Fruit fly (Drosophila melanogaster): Measurements from ENCODE around the gene toc.

The toc gene

DNA sequence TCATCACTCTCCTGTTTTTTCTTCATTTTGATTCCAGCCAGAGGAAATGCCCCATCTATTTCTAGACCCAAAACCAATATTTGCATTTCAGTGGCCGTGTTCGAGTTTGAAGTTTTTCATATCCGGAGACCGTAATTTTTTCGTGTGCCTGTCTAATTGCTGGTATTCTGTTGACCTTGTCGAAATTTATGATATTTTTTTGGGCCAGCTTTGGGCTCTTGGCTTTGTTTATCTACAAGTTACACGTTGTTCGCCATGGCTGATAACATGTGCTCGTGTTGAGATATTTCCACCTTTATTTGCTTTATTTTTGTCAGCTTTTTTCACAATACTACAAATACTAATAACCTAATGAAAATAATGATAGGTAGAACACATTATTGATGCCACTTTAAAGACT is 22.8 kb downstream of the toc start (continued):
- no peak for TF ChIP-seq so (GFP tag; IDR thresholded peaks at IDR 0.05)
- TF ChIP-seq CG10366 (GFP tag; IDR thresholded peaks at IDR 0.05) = no peak
- no peak for TF ChIP-seq CG6791 (GFP tag; IDR thresholded peaks at IDR 0.05; ENCODE audit: partially characterized antibody)
- no peak for TF ChIP-seq trh (GFP tag; optimal IDR thresholded peaks at IDR 0.05)
- no peak for TF ChIP-seq CG6765 (GFP tag; optimal IDR thresholded peaks at IDR 0.05)
- TF ChIP-seq Jarid2 (GFP tag; optimal IDR thresholded peaks at IDR 0.05) = no peak
- no peak for TF ChIP-seq CG12155 (GFP tag; optimal IDR thresholded peaks at IDR 0.05)
- TF ChIP-seq tx (GFP tag; optimal IDR thresholded peaks at IDR 0.05) = no peak
- no peak for TF ChIP-seq CG17186 (GFP tag; optimal IDR thresholded peaks at IDR 0.05)
- no peak for TF ChIP-seq dysf (GFP tag; IDR thresholded peaks at IDR 0.05)
- peak; percentile 16 for TF ChIP-seq dmrt99B (tag; optimal IDR thresholded peaks at IDR 0.05)
- TF ChIP-seq CG10431 (GFP tag; optimal IDR thresholded peaks at IDR 0.05) = no peak
- peak; percentile 5 for TF ChIP-seq Bdp1 (GFP tag; optimal IDR thresholded peaks at IDR 0.05)
- no peak for TF ChIP-seq Xrp1 (GFP tag; IDR thresholded peaks at IDR 0.05)
- no peak for TF ChIP-seq CG10565 (GFP tag; optimal IDR thresholded peaks at IDR 0.05)
- TF ChIP-seq danr (GFP tag; IDR thresholded peaks at IDR 0.05) = no peak
- TF ChIP-seq lbe (GFP tag; optimal IDR thresholded peaks at IDR 0.05) = no peak
- no peak for TF ChIP-seq inv (GFP tag; IDR thresholded peaks at IDR 0.05; ENCODE audit: partially characterized antibody)
- TF ChIP-seq Gug (GFP tag; IDR thresholded peaks at IDR 0.05) = no peak
- TF ChIP-seq CG30020 (tag; optimal IDR thresholded peaks at IDR 0.05) = no peak
- TF ChIP-seq sd (tag; optimal IDR thresholded peaks at IDR 0.05) = peak; percentile 75
- TF ChIP-seq CG7928 (GFP tag; optimal IDR thresholded peaks at IDR 0.05) = no peak
- peak; percentile 11; the same call in 1 of the 2 replicates for TF ChIP-seq onecut (GFP tag; IDR thresholded peaks at IDR 0.05)
- no peak for TF ChIP-seq CG13123 (GFP tag; optimal IDR thresholded peaks at IDR 0.05)
- TF ChIP-seq dimm (GFP tag; IDR thresholded peaks at IDR 0.05) = no peak
- TF ChIP-seq MBD-R2 (GFP tag; IDR thresholded peaks at IDR 0.05) = no peak
- TF ChIP-seq gcm (GFP tag; optimal IDR thresholded peaks at IDR 0.05) = no peak
- TF ChIP-seq HLHmδ (GFP tag; optimal IDR thresholded peaks at IDR 0.05) = no peak
- no peak for TF ChIP-seq Xbp1 (GFP tag; optimal IDR thresholded peaks at IDR 0.05)
- TF ChIP-seq crc (GFP tag; optimal IDR thresholded peaks at IDR 0.05) = no peak
- TF ChIP-seq Sin3A (optimal IDR thresholded peaks at IDR 0.05) = no peak
- no peak for TF ChIP-seq H15 (GFP tag; IDR thresholded peaks at IDR 0.05)
- no peak for TF ChIP-seq E2f1 (GFP tag; IDR thresholded peaks at IDR 0.05)
- TF ChIP-seq CG1602 (GFP tag; optimal IDR thresholded peaks at IDR 0.05) = no peak
- TF ChIP-seq btn (GFP tag; optimal IDR thresholded peaks at IDR 0.05) = no peak
- no peak for TF ChIP-seq gfzf (GFP tag; optimal IDR thresholded peaks at IDR 0.05)
- TF ChIP-seq Fer3 (tag; optimal IDR thresholded peaks at IDR 0.05) = no peak
- no peak for TF ChIP-seq CG11560 (tag; IDR thresholded peaks at IDR 0.05)
- TF ChIP-seq CG9797 (GFP tag; optimal IDR thresholded peaks at IDR 0.05) = no peak
- no peak for TF ChIP-seq h (optimal IDR thresholded peaks at IDR 0.05)
- TF ChIP-seq pzg (GFP tag; optimal IDR thresholded peaks at IDR 0.05) = no peak
- TF ChIP-seq CG7786 (GFP tag; optimal IDR thresholded peaks at IDR 0.05) = no peak
- no peak for TF ChIP-seq CG14860 (GFP tag; IDR thresholded peaks at IDR 0.05; ENCODE audit: partially characterized antibody)
- TF ChIP-seq ssp (GFP tag; IDR thresholded peaks at IDR 0.05) = no peak
- TF ChIP-seq CG1529 (GFP tag; optimal IDR thresholded peaks at IDR 0.05) = no peak
- no peak for TF ChIP-seq Aef1 (GFP tag; IDR thresholded peaks at IDR 0.05)
- TF ChIP-seq CG11093 (GFP tag; IDR thresholded peaks at IDR 0.05) = no peak
- TF ChIP-seq ind (GFP tag; optimal IDR thresholded peaks at IDR 0.05) = no peak
- TF ChIP-seq bbx (GFP tag; IDR thresholded peaks at IDR 0.05; ENCODE audit: partially characterized antibody) = no peak
- no peak for TF ChIP-seq chn (GFP tag; optimal IDR thresholded peaks at IDR 0.05)
- peak; percentile 41 for TF ChIP-seq org-1 (GFP tag; optimal IDR thresholded peaks at IDR 0.05)
- TF ChIP-seq Spps (tag; optimal IDR thresholded peaks at IDR 0.05) = no peak
- TF ChIP-seq CG14441 (GFP tag; IDR thresholded peaks at IDR 0.05) = no peak
- TF ChIP-seq twi (tag; optimal IDR thresholded peaks at IDR 0.05) = no peak
